Worm (Caenorhabditis elegans) whole organism, L1 larva: ENCODE measurements around the gene fbxc-58.
A peak's percentile ranks its signal among the peaks of the same experiment; 100 is the strongest.

Source experiments
- C16A3.4 ChIP-seq: fragments of 150-350 bp; optimal IDR thresholded peaks from 2 replicates; lab custom pipeline; 2014; ENCODE audit warnings: missing biosample characterization, missing genetic modification characterization
- Y116A8C.19 ChIP-seq: sonication (generic microtip); optimal IDR thresholded peaks from 2 replicates; lab custom pipeline; 2016; ENCODE audit warnings: missing compliant biosample characterization, missing genetic modification characterization, borderline replicate concordance
- aha-1 ChIP-seq: fragments of 150-350 bp; optimal IDR thresholded peaks from 2 replicates; lab custom pipeline; 2014; ENCODE audit warnings: missing biosample characterization, missing genetic modification characterization
- alr-1 ChIP-seq: fragments of 200-800 bp; sonication (Bioruptor generic); optimal IDR thresholded peaks from 2 replicates; lab custom pipeline; 2018; ENCODE audit warnings: borderline replicate concordance, mild to moderate bottlenecking, missing genetic modification characterization, missing compliant biosample characterization
- blmp-1 ChIP-seq: fragments of 150-350 bp; optimal IDR thresholded peaks from 2 replicates; lab custom pipeline; 2014; ENCODE audit warnings: missing biosample characterization, missing genetic modification characterization
- dpl-1 ChIP-seq, 3 experiments: fragments of 150-350 bp in 2 of 3; sonication (generic microtip) in 1 of 3; optimal IDR thresholded peaks; 2 replicates each; lab custom pipeline; 2014 to 2017; ENCODE audit warnings: missing biosample characterization in 3 of 3, missing genetic modification characterization in 3 of 3, missing genetic modification reagents in 3 of 3
- dsc-1 ChIP-seq: sonication (generic microtip); optimal IDR thresholded peaks from 2 replicates; lab custom pipeline; 2016; ENCODE audit warnings: mild to moderate bottlenecking, missing genetic modification characterization, missing compliant biosample characterization
- efl-1 ChIP-seq, 4 experiments: fragments of 150-350 bp; optimal IDR thresholded peaks in 3 of 4; peaks in 1 of 4; 1 replicate in 1 of 4; 2 replicates in 3 of 4; lab custom pipeline; 2014; ENCODE audit warnings: missing biosample characterization in 2 of 4, missing genetic modification characterization in 2 of 4, missing genetic modification reagents in 2 of 4
- elt-2 ChIP-seq: sonication (generic microtip); optimal IDR thresholded peaks from 2 replicates; lab custom pipeline; 2016; ENCODE audit warnings: missing genetic modification characterization, mild to moderate bottlenecking, inconsistent platforms, missing compliant biosample characterization, missing genetic modification reagents
- elt-3 ChIP-seq, 6 experiments: fragments of 150-350 bp in 1 of 6; sonication (generic microtip); optimal IDR thresholded peaks; 2 replicates each; lab custom pipeline; 2017 to 2018; ENCODE audit warnings: missing biosample characterization in 6 of 6, missing genetic modification characterization in 6 of 6, inconsistent platforms in 1 of 6
- fkh-10 ChIP-seq: sonication (generic microtip); optimal IDR thresholded peaks from 2 replicates; lab custom pipeline; 2017; ENCODE audit warnings: missing biosample characterization, missing genetic modification reagents, missing genetic modification characterization
- fkh-4 ChIP-seq: sonication (generic microtip); optimal IDR thresholded peaks from 2 replicates; lab custom pipeline; 2016; ENCODE audit warnings: missing compliant biosample characterization, missing genetic modification characterization, borderline replicate concordance
- fos-1 ChIP-seq: fragments of 150-350 bp; optimal IDR thresholded peaks from 2 replicates; lab custom pipeline; 2014; ENCODE audit warnings: missing biosample characterization, missing genetic modification characterization
- hlh-17 ChIP-seq: fragments of 200-800 bp; sonication (Bioruptor generic); optimal IDR thresholded peaks from 2 replicates; lab custom pipeline; 2018; ENCODE audit warnings: missing genetic modification characterization, mild to moderate bottlenecking, missing compliant biosample characterization, moderate library complexity, borderline replicate concordance
- hlh-4 ChIP-seq: sonication (generic microtip); optimal IDR thresholded peaks from 2 replicates; lab custom pipeline; 2016; ENCODE audit warnings: mild to moderate bottlenecking, missing genetic modification characterization, missing compliant biosample characterization
- hpl-2 ChIP-seq: fragments of 150-350 bp; optimal IDR thresholded peaks from 2 replicates; lab custom pipeline; 2014; ENCODE audit warnings: missing biosample characterization, missing genetic modification reagents, missing genetic modification characterization
- jun-1 ChIP-seq: fragments of 150-350 bp; optimal IDR thresholded peaks from 2 replicates; lab custom pipeline; 2014; ENCODE audit warnings: missing biosample characterization, missing genetic modification reagents, missing genetic modification characterization
- lin-13 ChIP-seq: fragments of 150-350 bp; optimal IDR thresholded peaks from 2 replicates; lab custom pipeline; 2014; ENCODE audit warnings: missing biosample characterization, missing genetic modification reagents, missing genetic modification characterization
- lin-14 ChIP-seq: fragments of 200-800 bp; sonication (Bioruptor generic); optimal IDR thresholded peaks from 2 replicates; lab custom pipeline; 2018; ENCODE audit warnings: mild to moderate bottlenecking, missing genetic modification characterization, moderate library complexity, missing compliant biosample characterization
- lin-39 ChIP-seq: fragments of 150-350 bp; optimal IDR thresholded peaks from 2 replicates; lab custom pipeline; 2014; ENCODE audit warnings: missing biosample characterization, missing genetic modification reagents, missing genetic modification characterization
- lsy-2 ChIP-seq, 2 experiments: fragments of 150-350 bp; optimal IDR thresholded peaks; 2 replicates each; lab custom pipeline; 2014; ENCODE audit warnings: missing biosample characterization in 2 of 2, missing genetic modification characterization in 2 of 2
- mab-9 ChIP-seq: fragments of 200-800 bp; sonication (Bioruptor generic); IDR thresholded peaks from 2 replicates; pipeline ENCODE4 v1.3.6; 2022; ENCODE audit warnings: missing genetic modification reagents, missing genetic modification characterization, missing compliant biosample characterization
- mdl-1 ChIP-seq, 2 experiments: fragments of 150-350 bp; optimal IDR thresholded peaks; 2 replicates each; lab custom pipeline; 2014 to 2017; ENCODE audit warnings: missing biosample characterization in 2 of 2, missing genetic modification characterization in 2 of 2, inconsistent platforms in 1 of 2
- nhr-20 ChIP-seq: sonication (generic microtip); optimal IDR thresholded peaks from 2 replicates; lab custom pipeline; 2016; ENCODE audit warnings: mild to moderate bottlenecking, missing genetic modification characterization, missing compliant biosample characterization
- nhr-28 ChIP-seq: fragments of 150-350 bp; optimal IDR thresholded peaks from 2 replicates; lab custom pipeline; 2014; ENCODE audit warnings: missing biosample characterization, missing genetic modification characterization
- nhr-71 ChIP-seq: sonication (generic microtip); optimal IDR thresholded peaks from 2 replicates; lab custom pipeline; 2016; ENCODE audit warnings: mild to moderate bottlenecking, missing genetic modification characterization, moderate library complexity, missing compliant biosample characterization
- nhr-84 ChIP-seq: sonication (generic microtip); optimal IDR thresholded peaks from 2 replicates; lab custom pipeline; 2017; ENCODE audit warnings: missing biosample characterization, missing genetic modification characterization
- nhr-85 ChIP-seq: sonication (generic microtip); peaks from one replicate; lab custom pipeline; 2016; ENCODE audit warnings: missing genetic modification characterization, inconsistent platforms, missing compliant biosample characterization
- nhr-90 ChIP-seq: sonication (generic microtip); optimal IDR thresholded peaks from 2 replicates; lab custom pipeline; 2016; ENCODE audit warnings: mild to moderate bottlenecking, missing genetic modification characterization, missing compliant biosample characterization; ENCODE audit not compliant: poor library complexity
- pag-3 ChIP-seq: sonication (generic microtip); optimal IDR thresholded peaks from 2 replicates; lab custom pipeline; 2017; ENCODE audit warnings: missing genetic modification characterization, mild to moderate bottlenecking, missing compliant biosample characterization, antibody characterized with exemption, borderline replicate concordance; ENCODE audit not compliant: insufficient read depth
- rnt-1 ChIP-seq: sonication (generic microtip); optimal IDR thresholded peaks from 2 replicates; lab custom pipeline; 2016; ENCODE audit warnings: mild to moderate bottlenecking, missing genetic modification characterization, moderate library complexity, missing compliant biosample characterization
- snu-23 ChIP-seq: sonication (generic microtip); optimal IDR thresholded peaks from 2 replicates; lab custom pipeline; 2016; ENCODE audit warnings: missing genetic modification characterization, missing compliant biosample characterization
- sup-37 ChIP-seq: fragments of 200-800 bp; sonication (Bioruptor generic); optimal IDR thresholded peaks from 2 replicates; lab custom pipeline; 2018; ENCODE audit warnings: mild to moderate bottlenecking, missing genetic modification characterization, missing compliant biosample characterization
- swsn-7 ChIP-seq: sonication (generic microtip); optimal IDR thresholded peaks from 2 replicates; lab custom pipeline; 2016; ENCODE audit warnings: missing genetic modification characterization, missing compliant biosample characterization
- tbx-2 ChIP-seq: sonication (generic microtip); optimal IDR thresholded peaks from 2 replicates; lab custom pipeline; 2016; ENCODE audit warnings: missing genetic modification characterization, missing compliant biosample characterization
- tlp-1 ChIP-seq: fragments of 150-350 bp; optimal IDR thresholded peaks from 2 replicates; lab custom pipeline; 2014; ENCODE audit warnings: missing biosample characterization, missing genetic modification characterization
- unc-62 ChIP-seq: fragments of 150-350 bp; optimal IDR thresholded peaks from 2 replicates; lab custom pipeline; 2014; ENCODE audit warnings: missing biosample characterization, missing genetic modification reagents, missing genetic modification characterization
- unc-86 ChIP-seq: sonication (generic microtip); optimal IDR thresholded peaks from 2 replicates; lab custom pipeline; 2016; ENCODE audit warnings: missing genetic modification characterization, missing compliant biosample characterization
- unc-98 ChIP-seq: fragments of 200-800 bp; sonication (Bioruptor generic); IDR thresholded peaks from 2 replicates; pipeline ENCODE4 v1.3.6; 2022; ENCODE audit warnings: missing genetic modification characterization, missing compliant biosample characterization
- vab-15 ChIP-seq: sonication (generic microtip); optimal IDR thresholded peaks from 2 replicates; lab custom pipeline; 2017; ENCODE audit warnings: missing genotype, mild to moderate bottlenecking, missing genetic modification characterization, missing compliant biosample characterization
- zag-1 ChIP-seq: fragments of 150-350 bp; optimal IDR thresholded peaks from 2 replicates; lab custom pipeline; 2014; ENCODE audit warnings: missing biosample characterization, missing genetic modification characterization
- zip-4 ChIP-seq: fragments of 200-800 bp; sonication (Bioruptor generic); optimal IDR thresholded peaks from 2 replicates; lab custom pipeline; 2018; ENCODE audit warnings: mild to moderate bottlenecking, missing genetic modification characterization, moderate library complexity, missing compliant biosample characterization
- ztf-11 ChIP-seq, 2 experiments: sonication (generic microtip); optimal IDR thresholded peaks; 2 replicates each; lab custom pipeline; 2016 to 2017; ENCODE audit warnings: missing genetic modification characterization in 2 of 2, missing biosample characterization in 1 of 2, missing compliant biosample characterization in 1 of 2
- ztf-4 ChIP-seq: fragments of 150-350 bp; optimal IDR thresholded peaks from 2 replicates; lab custom pipeline; 2014; ENCODE audit warnings: missing biosample characterization, missing genetic modification characterization

Gene fbxc-58

ce11 chrIV:9374529-9374928 is 3.2 kb downstream of the fbxc-58 start, which contains the start of gene C10C5.3:
Gene C10C5.3 (plus strand): TSS chrIV:9374829.
- TF ChIP-seq nhr-28 = no peak
- no peak for TF ChIP-seq aha-1
- no peak for TF ChIP-seq dpl-1 (GFP tag; optimal IDR thresholded peaks at IDR 0.05; lab: Kevin White, UChicago)
- TF ChIP-seq elt-2 (tag; lab: Kevin White, UChicago) = no peak
- no peak for TF ChIP-seq fkh-10
- no peak for TF ChIP-seq lin-39
- no peak for TF ChIP-seq lsy-2 (tag; optimal IDR thresholded peaks at IDR 0.05; lab: Kevin White, UChicago)
- TF ChIP-seq mab-9 (GFP tag; lab: Robert Waterston, UW) = no peak
- no peak for TF ChIP-seq nhr-90
- no peak for TF ChIP-seq unc-98 (GFP tag; lab: Robert Waterston, UW)
- no peak for TF ChIP-seq unc-86 (tag; lab: Kevin White, UChicago)
- TF ChIP-seq pag-3 (tag; lab: Kevin White, UChicago) = no peak
- no peak for TF ChIP-seq fos-1 (tag; lab: Kevin White, UChicago)
- no peak for TF ChIP-seq unc-62 (GFP tag; lab: Kevin White, UChicago)
- no peak for TF ChIP-seq C16A3.4
- TF ChIP-seq lin-13 (GFP tag; lab: Kevin White, UChicago) = no peak
- no peak for TF ChIP-seq ztf-11 (tag; optimal IDR thresholded peaks at IDR 0.05; lab: Kevin White, UChicago)
- TF ChIP-seq hlh-4 (tag; lab: Kevin White, UChicago) = no peak
- TF ChIP-seq ztf-4 (tag; lab: Kevin White, UChicago) = no peak
- TF ChIP-seq jun-1 (tag; lab: Kevin White, UChicago) = no peak

- TF ChIP-seq nhr-84 (tag; lab: Kevin White, UChicago) (no peak), hpl-2 (GFP tag; lab: Kevin White, UChicago) (no peak), blmp-1 (tag; lab: Kevin White, UChicago) (peak; percentile 39), zip-4 (GFP tag; lab: Kevin White, UChicago) (no peak), rnt-1 (tag; lab: Kevin White, UChicago) (no peak), tlp-1 (tag; lab: Kevin White, UChicago) (no peak), sup-37 (no peak), hlh-17 (GFP tag; lab: Kevin White, UChicago) (no peak), vab-15 (tag; lab: Kevin White, UChicago) (no peak), elt-3 (tag; optimal IDR thresholded peaks at IDR 0.05; lab: Kevin White, UChicago) (peak in 5 of 6 experiments; percentile 75 to 89 (median 82)), fkh-10 (no peak), lin-13 (GFP tag; lab: Kevin White, UChicago) (no peak), nhr-71 (tag; lab: Kevin White, UChicago) (peak; percentile 19), alr-1 (no peak), ztf-4 (tag; lab: Kevin White, UChicago) (no peak), nhr-20 (tag; lab: Kevin White, UChicago) (peak; percentile 17), lin-14 (GFP tag; lab: Kevin White, UChicago) (peak; percentile 65), nhr-85 (tag; lab: Kevin White, UChicago) (peak; percentile 77), lsy-2 (tag; optimal IDR thresholded peaks at IDR 0.05; lab: Kevin White, UChicago) (no peak), zag-1 (tag; lab: Kevin White, UChicago) (no peak)
Observed at ce11 chrIV:9376550-9376949, 5.2 kb downstream of the fbxc-58 start.

- TF ChIP-seq lsy-2 (tag; optimal IDR thresholded peaks at IDR 0.05; lab: Kevin White, UChicago) = no peak
- TF ChIP-seq tbx-2 (tag; lab: Kevin White, UChicago) = no peak
- TF ChIP-seq lin-39 = no peak
- TF ChIP-seq elt-2 (tag; lab: Kevin White, UChicago) = no peak
- TF ChIP-seq nhr-28 = no peak
- TF ChIP-seq swsn-7 = no peak
- TF ChIP-seq vab-15 (tag; lab: Kevin White, UChicago) = no peak
- no peak for TF ChIP-seq mdl-1 (tag; optimal IDR thresholded peaks at IDR 0.05; lab: Kevin White, UChicago)
- TF ChIP-seq C16A3.4 = no peak
- TF ChIP-seq fkh-4 = no peak
- TF ChIP-seq lin-14 (GFP tag; lab: Kevin White, UChicago) = no peak
- TF ChIP-seq elt-3 (tag; optimal IDR thresholded peaks at IDR 0.05; lab: Kevin White, UChicago) = no peak
- TF ChIP-seq dsc-1 (tag; lab: Kevin White, UChicago) = no peak
- no peak for TF ChIP-seq unc-62 (GFP tag; lab: Kevin White, UChicago)
- TF ChIP-seq Y116A8C.19 = no peak
- no peak for TF ChIP-seq snu-23
- no peak for TF ChIP-seq mab-9 (GFP tag; lab: Robert Waterston, UW)
- TF ChIP-seq efl-1 (optimal IDR thresholded peaks at IDR 0.05; lab: Kevin White, UChicago) = no peak
- no peak for TF ChIP-seq efl-1 (GFP tag; optimal IDR thresholded peaks at IDR 0.05 in 1 of 2; lab: Kevin White, UChicago)
Observed at ce11 chrIV:9378272-9378671, 7.0 kb downstream of the fbxc-58 start, which contains the start of gene C10C5.4. Gene C10C5.4 (plus strand): TSS chrIV:9378552.
